Worm (Caenorhabditis elegans): ENCODE results near the gene clec-160.

Gene clec-160

ce11 chrIII:8307356-8307755 is 31.6 kb upstream of the clec-160 start, which contains the start of the genes F10E9.7 and F10E9.5 (continued):
- no peak for TF ChIP-seq bed-1 (GFP tag; IDR thresholded peaks at IDR 0.05)

DNA sequence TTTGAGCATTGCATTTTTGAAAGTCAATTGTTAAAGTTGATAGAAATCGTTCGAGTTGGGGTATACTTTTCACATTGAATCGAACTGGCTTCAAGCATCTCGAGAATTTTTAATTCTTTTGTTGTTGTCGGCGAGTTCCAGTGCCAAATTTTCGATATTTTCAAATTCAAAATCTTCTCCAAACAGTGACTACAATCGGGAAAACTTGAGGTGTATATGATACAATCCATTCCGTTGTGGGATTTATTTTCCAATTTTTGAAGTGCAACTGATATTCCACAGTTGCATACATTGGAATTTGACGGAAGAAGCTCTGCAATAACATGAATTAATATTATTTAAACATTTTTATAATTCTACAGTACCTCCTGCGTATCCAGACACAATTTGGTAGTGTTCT is 30.0 kb upstream of the clec-160 start:
- no peak for TF ChIP-seq ets-4 (GFP tag; optimal IDR thresholded peaks at IDR 0.05)
- TF ChIP-seq efl-1 (GFP tag; optimal IDR thresholded peaks at IDR 0.05), result no peak
- no peak for TF ChIP-seq somi-1 (GFP tag; optimal IDR thresholded peaks at IDR 0.05)
- TF ChIP-seq nfya-2 (GFP tag; IDR thresholded peaks at IDR 0.05), result no peak
- no peak for TF ChIP-seq aptf-2 (GFP tag; conservative IDR thresholded peaks at IDR 0.05)
- no peak for TF ChIP-seq rpc-1 (optimal IDR thresholded peaks at IDR 0.05)
- TF ChIP-seq rpc-1 (tag; optimal IDR thresholded peaks at IDR 0.05), result no peak
- no peak for TF ChIP-seq C17E4.6 (GFP tag; IDR thresholded peaks at IDR 0.05)
- TF ChIP-seq F33H1.4 (GFP tag; IDR thresholded peaks at IDR 0.05), result no peak
- TF ChIP-seq dox-1 (GFP tag; IDR thresholded peaks at IDR 0.05), result no peak

- 0 out of 2 replicates have a peak, but pooled peaks have one; percentile 10 for TF ChIP-seq hsf-1 (GFP tag; IDR thresholded peaks at IDR 0.05)
- TF ChIP-seq egrh-3 (GFP tag; IDR thresholded peaks at IDR 0.05), result no peak
- TF ChIP-seq mel-28 (tag; optimal IDR thresholded peaks at IDR 0.05; ENCODE audit: borderline replicate concordance), result no peak
Observed at ce11 chrIII:8305304-8305703, 29.5 kb upstream of the clec-160 start.

- no peak for TF ChIP-seq lag-1 (GFP tag; IDR thresholded peaks at IDR 0.05)
- TF ChIP-seq Y56A3A.18 (GFP tag; IDR thresholded peaks at IDR 0.05), result no peak
- no peak for TF ChIP-seq lin-35 (GFP tag; optimal IDR thresholded peaks at IDR 0.05)
- TF ChIP-seq D2030.7 (GFP tag; IDR thresholded peaks at IDR 0.05), result no peak
- TF ChIP-seq mel-28 (tag; optimal IDR thresholded peaks at IDR 0.05; ENCODE audit: borderline replicate concordance), result no peak
- TF ChIP-seq lin-40 (tag; optimal IDR thresholded peaks at IDR 0.05), result no peak
- no peak for TF ChIP-seq lin-54 (GFP tag; optimal IDR thresholded peaks at IDR 0.05)
- no peak for TF ChIP-seq ceh-100 (GFP tag; IDR thresholded peaks at IDR 0.05)
- no peak for TF ChIP-seq gei-17 (GFP tag; optimal IDR thresholded peaks at IDR 0.05)
- no peak for TF ChIP-seq nfya-1 (tag; optimal IDR thresholded peaks at IDR 0.05; ENCODE audit: borderline replicate concordance, insufficient read depth)
- TF ChIP-seq T07F8.4 (tag; optimal IDR thresholded peaks at IDR 0.05), result no peak
- no peak for TF ChIP-seq K12H6.12 (tag; optimal IDR thresholded peaks at IDR 0.05)
Observed at ce11 chrIII:8303440-8303839, 27.7 kb upstream of the clec-160 start.

DNA sequence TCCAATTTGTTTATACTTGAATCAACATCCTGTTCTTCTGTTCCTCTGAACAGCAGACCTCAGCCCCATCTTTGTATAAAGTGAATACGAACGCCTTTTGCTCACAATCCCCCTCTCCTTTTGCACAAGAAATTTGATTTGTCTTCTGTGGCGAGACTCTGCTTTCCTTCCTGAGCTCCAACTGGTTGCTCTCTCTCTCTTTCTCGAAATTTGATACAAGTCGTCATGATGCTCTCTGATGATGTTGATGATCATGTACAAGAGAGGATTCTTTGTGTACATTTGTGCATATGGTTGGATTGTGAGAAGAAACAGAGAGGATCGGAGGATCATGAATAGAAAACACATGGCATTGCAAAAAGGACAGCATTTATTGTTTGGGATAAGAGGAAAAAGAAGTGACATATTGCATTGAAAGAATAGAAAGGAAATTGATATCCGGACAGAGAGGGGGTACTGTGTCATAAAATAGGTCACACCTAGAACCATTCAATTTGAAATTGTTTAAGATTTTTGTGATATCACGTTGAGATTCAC is 25.2 kb upstream of the clec-160 start:
- TF ChIP-seq nfya-2 (GFP tag; IDR thresholded peaks at IDR 0.05), result no peak
- TF ChIP-seq aptf-3 (GFP tag; IDR thresholded peaks at IDR 0.05), result no peak
- no peak for TF ChIP-seq T07F8.4 (tag; optimal IDR thresholded peaks at IDR 0.05)
- no peak for TF ChIP-seq F22D6.2 (tag; optimal IDR thresholded peaks at IDR 0.05)

DNA sequence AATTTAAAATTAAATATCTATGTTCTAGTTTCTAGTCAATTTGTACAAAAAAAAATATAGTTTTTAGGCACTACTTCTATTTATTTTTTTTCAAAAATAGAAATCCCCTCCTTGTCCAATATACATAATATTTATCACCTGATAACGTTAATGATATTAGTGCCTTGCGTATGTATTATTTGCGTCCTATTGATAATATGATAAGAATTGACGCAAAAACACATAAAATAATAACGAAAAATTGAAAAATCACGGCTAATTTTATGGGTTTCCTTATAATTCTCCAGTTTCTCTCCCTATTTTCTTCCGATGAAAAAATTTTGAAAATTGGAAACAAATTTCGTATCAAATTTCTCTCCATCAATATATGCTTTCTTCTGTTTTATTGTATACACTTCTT is 24.0 kb upstream of the clec-160 start:
- TF ChIP-seq hsf-1 (GFP tag; IDR thresholded peaks at IDR 0.05), result no peak

DNA sequence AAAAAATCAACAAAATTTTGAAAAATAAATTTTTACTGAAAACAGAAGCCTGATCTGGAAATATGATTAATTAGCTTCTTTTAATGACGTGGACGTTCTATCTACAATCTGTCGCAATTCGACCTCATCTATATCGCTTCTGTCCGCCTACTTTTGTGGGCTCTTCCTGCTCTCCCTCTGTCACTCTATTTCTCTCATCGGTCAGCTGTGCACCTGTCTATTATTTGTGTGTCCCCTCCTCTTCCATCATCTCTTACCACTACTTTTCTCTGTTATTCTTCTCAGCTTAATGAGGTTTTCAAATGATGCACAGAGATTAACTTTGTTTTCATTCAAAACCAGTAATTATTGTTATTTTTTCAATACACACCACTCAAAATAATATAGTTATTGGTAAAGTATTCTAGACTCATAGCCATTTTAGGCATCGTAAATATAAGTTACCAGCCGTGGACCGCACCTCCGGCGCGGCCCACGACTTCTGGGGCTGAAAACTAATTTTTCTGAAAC is 23.4 kb upstream of the clec-160 start:
- TF ChIP-seq F49E8.2 (tag; optimal IDR thresholded peaks at IDR 0.05; ENCODE audit: insufficient read depth) (no peak), hrde-1 (tag; optimal IDR thresholded peaks at IDR 0.05; ENCODE audit: borderline replicate concordance) (no peak), Y95B8A.8 (GFP tag; IDR thresholded peaks at IDR 0.05) (no peak), lsy-27 (tag; optimal IDR thresholded peaks at IDR 0.05; ENCODE audit: borderline replicate concordance, insufficient read depth) (no peak), lsl-1 (GFP tag; optimal IDR thresholded peaks at IDR 0.05) (no peak), atf-7 (tag; optimal IDR thresholded peaks at IDR 0.05) (no peak), die-1 (tag; optimal IDR thresholded peaks at IDR 0.05) (no peak), egl-44 (GFP tag; IDR thresholded peaks at IDR 0.05) (no peak), C06A6.2 (GFP tag; conservative IDR thresholded peaks at IDR 0.05) (no peak), ama-1 (optimal IDR thresholded peaks at IDR 0.05) (no peak), ama-1 (GFP tag; optimal IDR thresholded peaks at IDR 0.05) (no peak), nhr-120 (GFP tag; IDR thresholded peaks at IDR 0.05) (no peak)
